Fruit fly (Drosophila melanogaster): ENCODE data around the gene CG7900.

Gene CG7900

DNA sequence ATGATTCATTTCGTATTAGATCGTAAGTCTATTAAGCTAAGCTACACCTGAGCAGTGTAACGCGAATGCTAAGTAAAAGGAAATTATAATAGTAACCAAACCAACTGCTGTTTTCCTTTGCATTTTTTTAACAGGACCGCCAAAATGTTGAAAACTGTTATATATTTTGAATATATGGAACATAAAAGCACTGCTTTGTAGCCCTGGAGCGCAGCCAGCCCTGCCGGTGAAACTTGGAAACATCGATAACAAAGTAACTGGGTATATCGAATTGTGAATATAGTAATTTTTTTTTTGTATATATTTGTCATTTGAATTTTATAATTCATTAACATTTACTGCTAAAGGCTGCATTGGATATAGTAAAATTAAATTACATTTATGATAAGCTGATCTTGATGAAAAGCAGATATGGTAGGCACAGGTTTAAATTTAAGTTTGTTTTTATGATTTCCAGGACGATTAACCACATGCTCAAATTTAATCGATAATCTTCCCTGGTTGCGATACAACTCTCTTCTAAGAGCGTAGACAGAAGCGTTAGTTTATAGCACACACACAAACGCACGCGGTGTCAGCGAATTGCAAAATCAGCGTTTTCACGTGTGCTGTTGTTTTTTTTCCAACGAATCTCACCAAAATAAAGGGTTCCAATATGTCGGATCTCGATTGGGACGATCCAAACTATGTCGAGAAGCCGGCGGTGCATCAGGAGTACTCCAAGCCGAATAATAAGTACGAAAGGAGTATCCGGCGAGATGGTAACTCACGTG, 28.5 kb downstream of the CG7900 start, which contains the start of gene CG7878 (continued):
- no peak; the same call in 1 of the 2 replicates for TF ChIP-seq Ravus (GFP tag; IDR thresholded peaks at IDR 0.05)
- TF ChIP-seq Fer2 (tag; optimal IDR thresholded peaks at IDR 0.05), result peak; percentile 37
- peak; percentile 86 for TF ChIP-seq CG6791 (GFP tag; IDR thresholded peaks at IDR 0.05; ENCODE audit: partially characterized antibody)
- TF ChIP-seq CG1024 (GFP tag; IDR thresholded peaks at IDR 0.05), result peak; percentile 58
- TF ChIP-seq usp (GFP tag; optimal IDR thresholded peaks at IDR 0.05), result no peak
- TF ChIP-seq zen (tag; optimal IDR thresholded peaks at IDR 0.05), result no peak
- TF ChIP-seq jumu (GFP tag; optimal IDR thresholded peaks at IDR 0.05), result peak; percentile 49
- TF ChIP-seq tup (GFP tag; optimal IDR thresholded peaks at IDR 0.05), result no peak
- peak; percentile 63 for TF ChIP-seq CG3847 (GFP tag; IDR thresholded peaks at IDR 0.05)
- no peak for TF ChIP-seq aop (GFP tag; IDR thresholded peaks at IDR 0.05)
- TF ChIP-seq CG1233 (GFP tag; optimal IDR thresholded peaks at IDR 0.05), result peak; percentile 5
- no peak for TF ChIP-seq HLHmδ (GFP tag; optimal IDR thresholded peaks at IDR 0.05)
- TF ChIP-seq CG15073 (GFP tag; optimal IDR thresholded peaks at IDR 0.05), result no peak
- peak; percentile 68; the same call in 1 of the 4 replicates for TF ChIP-seq Gug (GFP tag; IDR thresholded peaks at IDR 0.05)
- TF ChIP-seq Aef1 (GFP tag; IDR thresholded peaks at IDR 0.05), result 0 out of 3 replicates have a peak, but pooled peaks have one; percentile 32
- TF ChIP-seq MESR4 (GFP tag; optimal IDR thresholded peaks at IDR 0.05), result no peak
- TF ChIP-seq CG8478 (optimal IDR thresholded peaks at IDR 0.05), result no peak
- peak; percentile 54 for TF ChIP-seq CG18476 (GFP tag; optimal IDR thresholded peaks at IDR 0.05)
- peak; percentile 3 for TF ChIP-seq dmrt11E (tag; optimal IDR thresholded peaks at IDR 0.05)
- TF ChIP-seq her (GFP tag; optimal IDR thresholded peaks at IDR 0.05), result peak; percentile 20
- no peak for TF ChIP-seq Mrtf (GFP tag; IDR thresholded peaks at IDR 0.05)
- no peak for TF ChIP-seq Gsc (GFP tag; IDR thresholded peaks at IDR 0.05)
- no peak for TF ChIP-seq CG11696 (GFP tag; IDR thresholded peaks at IDR 0.05)
- TF ChIP-seq en (GFP tag; optimal IDR thresholded peaks at IDR 0.05), result peak; percentile 21
- TF ChIP-seq crp (GFP tag; optimal IDR thresholded peaks at IDR 0.05), result no peak
- TF ChIP-seq CG18262 (tag; optimal IDR thresholded peaks at IDR 0.05), result peak; percentile 36
- TF ChIP-seq al (GFP tag; IDR thresholded peaks at IDR 0.05), result peak; percentile 39; the same call in 1 of the 2 replicates
- TF ChIP-seq zfh2 (GFP tag; optimal IDR thresholded peaks at IDR 0.05), result peak; percentile 62
- peak; percentile 80; the same call in 1 of the 2 replicates for TF ChIP-seq amos (GFP tag; IDR thresholded peaks at IDR 0.05; ENCODE audit: partially characterized antibody)
- TF ChIP-seq CG1647 (GFP tag; optimal IDR thresholded peaks at IDR 0.05), result no peak
- TF ChIP-seq BEAF-32 (GFP tag; optimal IDR thresholded peaks at IDR 0.05), result peak; percentile 84
- TF ChIP-seq gsb (GFP tag; IDR thresholded peaks at IDR 0.05), result no peak
- peak; percentile 7 for TF ChIP-seq gcm2 (GFP tag; optimal IDR thresholded peaks at IDR 0.05)
- 0 out of 3 replicates have a peak, but pooled peaks have one; percentile 26 for TF ChIP-seq H15 (GFP tag; IDR thresholded peaks at IDR 0.05)
- peak; percentile 18 for TF ChIP-seq Sry-β (GFP tag; optimal IDR thresholded peaks at IDR 0.05)
- TF ChIP-seq CG3407 (GFP tag; optimal IDR thresholded peaks at IDR 0.05), result no peak
- peak; percentile 8 for TF ChIP-seq Atf3 (GFP tag; optimal IDR thresholded peaks at IDR 0.05)
- TF ChIP-seq tna (GFP tag; IDR thresholded peaks at IDR 0.05; ENCODE audit: partially characterized antibody), result peak; percentile 54
- TF ChIP-seq slou (GFP tag; optimal IDR thresholded peaks at IDR 0.05), result peak; percentile 52
- peak; percentile 37; the same call in 1 of the 2 replicates for TF ChIP-seq CG17328 (GFP tag; IDR thresholded peaks at IDR 0.05)
- peak; percentile 61 for TF ChIP-seq CG14860 (GFP tag; IDR thresholded peaks at IDR 0.05; ENCODE audit: partially characterized antibody)
- TF ChIP-seq CG11504 (tag; optimal IDR thresholded peaks at IDR 0.05), result peak; percentile 65
- TF ChIP-seq ssp (GFP tag; IDR thresholded peaks at IDR 0.05), result no peak
- peak; percentile 14 for TF ChIP-seq Usf (GFP tag; optimal IDR thresholded peaks at IDR 0.05)
- TF ChIP-seq CG8924 (tag; optimal IDR thresholded peaks at IDR 0.05), result peak; percentile 51
- peak; percentile 13 for TF ChIP-seq CHES-1-like (GFP tag; optimal IDR thresholded peaks at IDR 0.05)
- TF ChIP-seq CG4424 (GFP tag; optimal IDR thresholded peaks at IDR 0.05), result peak; percentile 60
- TF ChIP-seq nau (GFP tag; optimal IDR thresholded peaks at IDR 0.05), result no peak
- no peak for TF ChIP-seq salm (tag; optimal IDR thresholded peaks at IDR 0.05)

Measured in whole organism, embryonic.